Worm (Caenorhabditis elegans) whole organism, late embryonic: Measurements from ENCODE around the gene R08F11.1.

Experiments
- C38D4.7 ChIP-seq: fragments of 200-800 bp; sonication (Bioruptor generic); optimal IDR thresholded peaks from 2 replicates; lab custom pipeline; 2018; ENCODE audit warnings: mild to moderate bottlenecking, missing genetic modification characterization, moderate library complexity, missing compliant biosample characterization
- F13H6.1 ChIP-seq: sonication (generic microtip); optimal IDR thresholded peaks from 2 replicates; lab custom pipeline; 2016; ENCODE audit warnings: missing genetic modification characterization, missing compliant biosample characterization
- T23F11.4 ChIP-seq: fragments of 200-800 bp; sonication (Bioruptor generic); optimal IDR thresholded peaks from 2 replicates; lab custom pipeline; 2018; ENCODE audit warnings: mild to moderate bottlenecking, missing genetic modification characterization, missing compliant biosample characterization
- ceh-14 ChIP-seq: sonication (generic microtip); optimal IDR thresholded peaks from 2 replicates; lab custom pipeline; 2016; ENCODE audit warnings: missing genotype, missing genetic modification characterization, missing compliant biosample characterization
- ceh-22 ChIP-seq: sonication (generic microtip); optimal IDR thresholded peaks from 2 replicates; lab custom pipeline; 2017; ENCODE audit warnings: missing biosample characterization, missing genetic modification characterization
- ceh-24 ChIP-seq: sonication (generic microtip); optimal IDR thresholded peaks from 2 replicates; lab custom pipeline; 2016; ENCODE audit warnings: mild to moderate bottlenecking, missing genetic modification characterization, missing compliant biosample characterization
- ceh-31 ChIP-seq: sonication (generic microtip); optimal IDR thresholded peaks from 2 replicates; lab custom pipeline; 2016; ENCODE audit warnings: missing genetic modification characterization, missing compliant biosample characterization
- ceh-45 ChIP-seq: fragments of 200-800 bp; sonication (Bioruptor generic); IDR thresholded peaks from 2 replicates; pipeline ENCODE4 v1.3.6; 2022; ENCODE audit warnings: missing genetic modification reagents, missing genetic modification characterization, missing compliant biosample characterization
- ceh-48 ChIP-seq: sonication (generic microtip); optimal IDR thresholded peaks from 2 replicates; lab custom pipeline; 2016; ENCODE audit warnings: missing genetic modification characterization, inconsistent platforms, missing compliant biosample characterization
- ceh-9 ChIP-seq: sonication (generic microtip); optimal IDR thresholded peaks from 2 replicates; lab custom pipeline; 2016; ENCODE audit warnings: mild to moderate bottlenecking, missing genetic modification characterization, inconsistent platforms, missing compliant biosample characterization
- dmd-4 ChIP-seq: sonication (generic microtip); optimal IDR thresholded peaks from 2 replicates; lab custom pipeline; 2016; ENCODE audit warnings: borderline replicate concordance, missing genetic modification characterization, missing compliant biosample characterization
- elt-2 ChIP-seq: sonication (generic microtip); optimal IDR thresholded peaks from 2 replicates; lab custom pipeline; 2016; ENCODE audit warnings: missing genetic modification reagents, missing genetic modification characterization, missing compliant biosample characterization
- elt-4 ChIP-seq: sonication (generic microtip); optimal IDR thresholded peaks from 2 replicates; lab custom pipeline; 2016; ENCODE audit warnings: missing genetic modification characterization, missing compliant biosample characterization
- eyg-1 ChIP-seq: sonication (generic microtip); optimal IDR thresholded peaks from 2 replicates; lab custom pipeline; 2016; ENCODE audit warnings: missing genotype, missing genetic modification characterization, missing compliant biosample characterization
- fax-1 ChIP-seq: sonication (generic microtip); optimal IDR thresholded peaks from 2 replicates; lab custom pipeline; 2016; ENCODE audit warnings: missing genotype, missing genetic modification characterization, missing compliant biosample characterization
- gmeb-2 ChIP-seq: sonication (generic microtip); optimal IDR thresholded peaks from 2 replicates; lab custom pipeline; 2016; ENCODE audit warnings: missing genetic modification characterization, inconsistent platforms, missing compliant biosample characterization
- hlh-15 ChIP-seq: sonication (generic microtip); optimal IDR thresholded peaks from 2 replicates; lab custom pipeline; 2016; ENCODE audit warnings: missing genetic modification characterization, missing compliant biosample characterization
- hlh-30 ChIP-seq: sonication (generic microtip); optimal IDR thresholded peaks from 2 replicates; lab custom pipeline; 2017; ENCODE audit warnings: antibody characterized with exemption, missing genetic modification characterization, missing compliant biosample characterization; ENCODE audit not compliant: insufficient read depth
- hlh-8 ChIP-seq: sonication (generic microtip); optimal IDR thresholded peaks from 2 replicates; lab custom pipeline; 2016; ENCODE audit warnings: missing genotype, missing genetic modification characterization, missing compliant biosample characterization
- nfya-1 ChIP-seq: sonication (generic microtip); optimal IDR thresholded peaks from 2 replicates; lab custom pipeline; 2017; ENCODE audit warnings: missing genetic modification characterization, mild to moderate bottlenecking, missing compliant biosample characterization, antibody characterized with exemption, moderate library complexity
- nhr-232 ChIP-seq: sonication (generic microtip); optimal IDR thresholded peaks from 2 replicates; lab custom pipeline; 2016; ENCODE audit warnings: missing genetic modification characterization, missing compliant biosample characterization
- pag-3 ChIP-seq: sonication (generic microtip); optimal IDR thresholded peaks from 2 replicates; lab custom pipeline; 2016; ENCODE audit warnings: missing compliant biosample characterization, missing genetic modification characterization, borderline replicate concordance
- pat-9 ChIP-seq: fragments of 200-800 bp; sonication (Bioruptor generic); optimal IDR thresholded peaks from 2 replicates; lab custom pipeline; 2018; ENCODE audit warnings: mild to moderate bottlenecking, missing genetic modification characterization, moderate library complexity, missing compliant biosample characterization
- pax-1 ChIP-seq: fragments of 150-350 bp; optimal IDR thresholded peaks from 2 replicates; lab custom pipeline; 2014; ENCODE audit warnings: missing biosample characterization, missing genetic modification characterization
- pha-4 ChIP-seq: fragments of 150-350 bp; optimal IDR thresholded peaks from 2 replicates; lab custom pipeline; 2018; ENCODE audit warnings: missing biosample characterization, missing genetic modification reagents, missing genetic modification characterization
- sdc-2 ChIP-seq: sonication (generic microtip); optimal IDR thresholded peaks from 2 replicates; lab custom pipeline; 2016; ENCODE audit warnings: missing genotype, missing genetic modification characterization, missing compliant biosample characterization
- sox-4 ChIP-seq: sonication (generic microtip); optimal IDR thresholded peaks from 2 replicates; lab custom pipeline; 2017; ENCODE audit warnings: mild to moderate bottlenecking, missing genetic modification characterization, inconsistent platforms, missing compliant biosample characterization
- tbx-7 ChIP-seq: sonication (generic microtip); optimal IDR thresholded peaks from 2 replicates; lab custom pipeline; 2016; ENCODE audit warnings: missing genotype, missing genetic modification characterization, missing compliant biosample characterization
- unc-3 ChIP-seq, 2 experiments: fragments of 200-800 bp in 1 of 2; sonication (Bioruptor generic) in 1 of 2; sonication (generic microtip) in 1 of 2; conservative IDR thresholded peaks in 1 of 2; optimal IDR thresholded peaks in 1 of 2; 2 replicates each; pipeline versions ENCODE4 v1.3.6 to Lab custom; 2016 to 2022; ENCODE audit warnings: missing compliant biosample characterization in 2 of 2, missing genetic modification characterization in 2 of 2, missing genetic modification reagents in 1 of 2
- unc-42 ChIP-seq: sonication (generic microtip); optimal IDR thresholded peaks from 2 replicates; lab custom pipeline; 2016; ENCODE audit warnings: missing genotype, missing genetic modification characterization, missing compliant biosample characterization
- unc-55 ChIP-seq: sonication (generic microtip); optimal IDR thresholded peaks from 2 replicates; lab custom pipeline; 2017; ENCODE audit warnings: missing biosample characterization, missing genetic modification reagents, missing genetic modification characterization
- unc-86 ChIP-seq: sonication (generic microtip); optimal IDR thresholded peaks from 2 replicates; lab custom pipeline; 2016; ENCODE audit warnings: missing genetic modification characterization, missing compliant biosample characterization
- zip-5 ChIP-seq: sonication (generic microtip); optimal IDR thresholded peaks from 2 replicates; lab custom pipeline; 2016; ENCODE audit warnings: missing genetic modification characterization, missing compliant biosample characterization

Gene R08F11.1

DNA sequence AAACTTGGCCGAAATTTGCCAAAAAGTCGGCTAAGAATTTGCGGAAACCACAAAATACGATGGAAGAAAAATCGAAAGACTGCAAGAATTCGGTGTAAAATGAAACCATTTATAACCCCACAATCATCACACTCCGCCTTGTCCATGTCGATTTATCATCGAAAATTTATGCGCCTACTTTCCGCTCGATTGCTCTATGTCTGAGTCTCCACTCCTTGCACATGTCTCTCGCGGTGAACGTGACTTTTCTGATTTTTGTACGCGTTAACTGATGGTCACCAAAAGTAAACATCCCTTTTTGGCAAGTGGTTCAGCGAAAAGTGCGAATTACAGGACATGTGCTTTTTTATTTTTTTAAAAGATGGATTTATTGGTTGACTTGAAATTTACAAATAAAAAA, 7.1 kb downstream of the R08F11.1 start:
- TF ChIP-seq elt-4 (tag; lab: Kevin White, UChicago) (no peak), unc-55 (GFP tag; lab: Kevin White, UChicago) (peak; percentile 34), sox-4 (tag; lab: Kevin White, UChicago) (no peak)
- TF ChIP-seq, all 69 proteins: peak for 1

DNA sequence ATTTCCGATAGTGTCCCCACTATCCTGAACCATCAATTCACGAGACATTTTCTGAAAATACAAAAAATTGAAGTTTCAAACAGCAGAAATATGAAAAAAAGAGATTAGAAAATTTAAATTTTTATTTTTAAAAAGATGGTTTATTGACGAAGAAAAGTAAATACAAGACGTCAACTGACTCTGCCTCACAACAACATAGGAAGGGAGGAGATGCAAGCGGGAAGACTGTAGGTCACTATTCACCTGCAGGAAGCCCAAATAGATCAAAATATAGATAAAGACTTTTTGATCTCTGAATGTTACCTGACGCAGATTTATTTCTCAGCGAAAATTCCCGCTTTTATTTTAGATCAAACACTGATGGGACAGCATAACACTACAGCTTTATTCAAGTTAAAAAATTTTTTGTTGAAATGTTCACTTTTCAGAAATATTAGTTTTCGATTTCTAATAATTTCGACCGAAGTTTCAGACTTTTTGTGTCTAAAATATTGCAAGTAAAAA, 7.9 kb downstream of the R08F11.1 start, which contains the start of gene cysl-3:
TSS of gene cysl-3 (minus strand) at position 51 of the 504 bp plus-strand sequence.
- TF ChIP-seq F13H6.1 (tag; lab: Kevin White, UChicago): no peak
- no peak for TF ChIP-seq ceh-24 (tag; lab: Kevin White, UChicago)
- no peak for TF ChIP-seq ceh-45 (GFP tag; lab: Robert Waterston, UW)
- no peak for TF ChIP-seq ceh-9 (tag; lab: Kevin White, UChicago)
- no peak for TF ChIP-seq sdc-2 (tag; lab: Kevin White, UChicago)
- TF ChIP-seq sox-4 (tag; lab: Kevin White, UChicago): no peak

DNA sequence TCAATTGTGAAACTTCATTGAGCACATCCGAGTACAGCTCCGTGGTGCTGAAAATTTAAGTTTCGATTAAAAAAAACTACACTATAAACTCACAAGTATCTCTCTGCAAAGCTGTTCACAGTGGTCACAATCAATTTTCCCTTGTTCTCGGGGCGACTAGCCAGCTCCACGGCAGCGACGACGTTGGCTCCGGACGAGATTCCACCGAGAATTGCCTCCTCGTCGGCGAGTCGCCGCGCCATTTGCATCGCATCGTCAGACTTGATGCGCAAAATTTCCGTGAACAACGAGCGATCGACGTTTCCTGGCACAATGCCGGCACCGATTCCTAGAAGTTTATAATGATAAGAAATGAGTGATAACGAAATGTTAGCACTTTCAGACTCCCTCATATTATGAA, 9.4 kb downstream of the R08F11.1 start:
- TF ChIP-seq gmeb-2 (tag; lab: Kevin White, UChicago): no peak
- no peak for TF ChIP-seq ceh-14 (tag; lab: Kevin White, UChicago)
- TF ChIP-seq unc-86 (tag; lab: Kevin White, UChicago): no peak
- no peak for TF ChIP-seq nhr-232
- no peak for TF ChIP-seq unc-3 (GFP tag; conservative IDR thresholded peaks at IDR 0.05; lab: Robert Waterston, UW)
- TF ChIP-seq unc-3 (tag; optimal IDR thresholded peaks at IDR 0.05; lab: Kevin White, UChicago): no peak
- TF ChIP-seq nfya-1 (tag; lab: Kevin White, UChicago): no peak
- TF ChIP-seq C38D4.7: no peak
- TF ChIP-seq ceh-31 (tag; lab: Kevin White, UChicago): no peak
- TF ChIP-seq ceh-9 (tag; lab: Kevin White, UChicago): no peak
- no peak for TF ChIP-seq pag-3 (tag; lab: Kevin White, UChicago)
- TF ChIP-seq pha-4 (tag; lab: Kevin White, UChicago): no peak
- TF ChIP-seq hlh-15 (tag; lab: Kevin White, UChicago): no peak
- no peak for TF ChIP-seq sdc-2 (tag; lab: Kevin White, UChicago)
- no peak for TF ChIP-seq fax-1 (tag; lab: Kevin White, UChicago)
- no peak for TF ChIP-seq elt-2 (tag; lab: Kevin White, UChicago)
- TF ChIP-seq, all 69 proteins: peak for 0

DNA sequence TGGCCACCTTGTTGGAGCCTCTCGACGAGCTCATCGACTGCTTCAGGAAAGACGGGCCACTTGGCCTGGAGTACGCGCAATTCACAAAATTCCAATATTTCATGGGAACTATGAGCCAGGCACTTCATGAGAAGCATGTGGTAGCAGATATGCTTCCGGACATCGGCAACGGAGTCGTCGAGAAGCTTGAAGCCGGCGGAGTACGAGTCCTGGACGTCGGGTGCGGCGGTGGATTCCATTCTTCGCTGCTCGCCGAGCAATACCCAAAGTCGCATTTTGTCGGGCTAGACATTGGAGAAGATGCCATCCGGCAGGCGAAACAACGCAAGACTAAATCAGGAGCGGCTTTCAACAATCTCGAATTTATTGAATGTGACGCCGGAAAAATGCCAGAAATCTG, 10.4 kb downstream of the R08F11.1 start:
- TF ChIP-seq T23F11.4 (GFP tag; lab: Kevin White, UChicago): no peak
- TF ChIP-seq gmeb-2 (tag; lab: Kevin White, UChicago): no peak
- no peak for TF ChIP-seq eyg-1 (tag; lab: Kevin White, UChicago)

DNA sequence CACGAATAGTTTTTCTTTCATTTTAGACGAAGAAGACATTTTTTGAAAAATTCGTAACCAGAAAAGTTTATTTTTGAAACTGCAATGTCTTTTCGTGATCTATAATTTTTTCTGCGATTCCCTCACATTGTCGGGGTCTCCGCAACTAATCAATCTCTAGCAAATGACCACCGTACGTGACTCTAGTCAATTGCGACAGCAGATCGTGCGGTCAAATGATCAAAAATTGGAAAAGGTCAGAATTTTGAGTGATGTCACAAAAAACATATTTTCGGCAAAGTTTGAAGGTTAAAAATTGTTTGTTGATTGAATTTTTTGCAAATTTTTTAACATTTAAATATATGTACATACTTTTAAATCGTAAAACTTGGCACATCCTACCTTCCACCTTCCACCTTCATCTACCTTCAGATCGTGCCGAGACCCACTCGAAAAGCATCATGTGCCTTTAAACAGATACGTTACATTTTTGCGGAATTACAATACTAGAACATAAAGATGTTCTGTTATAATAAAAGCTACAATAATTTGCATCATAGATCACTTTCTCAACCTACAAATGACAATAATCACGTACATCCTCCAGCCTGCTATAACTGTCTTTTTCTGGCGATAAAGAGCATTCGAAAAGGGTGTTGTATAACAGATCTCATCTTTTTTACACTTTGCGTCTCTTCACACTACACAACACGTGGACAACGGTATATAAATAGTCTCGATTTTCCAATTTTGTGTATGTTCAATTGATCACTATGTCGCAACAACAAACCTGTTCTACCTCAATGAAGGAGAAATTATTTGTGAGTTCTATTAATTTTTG, 12.4 kb downstream of the R08F11.1 start, which contains the start of the genes R08E5.1 and rips-1:
TSS of gene R08E5.1 (minus strand) at position 82 of the 820 bp plus-strand sequence.
TSS of gene rips-1 (plus strand) at position 585 of the 820 bp plus-strand sequence.
- TF ChIP-seq T23F11.4 (GFP tag; lab: Kevin White, UChicago): no peak
- TF ChIP-seq sox-4 (tag; lab: Kevin White, UChicago): no peak
- no peak for TF ChIP-seq unc-42 (tag; lab: Kevin White, UChicago)
- TF ChIP-seq C38D4.7: no peak
- no peak for TF ChIP-seq dmd-4 (tag; lab: Kevin White, UChicago)
- no peak for TF ChIP-seq ceh-9 (tag; lab: Kevin White, UChicago)
- no peak for TF ChIP-seq pha-4 (tag; lab: Kevin White, UChicago)
- no peak for TF ChIP-seq ceh-24 (tag; lab: Kevin White, UChicago)
- no peak for TF ChIP-seq pax-1 (tag; lab: Kevin White, UChicago)
- no peak for TF ChIP-seq unc-55 (GFP tag; lab: Kevin White, UChicago)
- no peak for TF ChIP-seq ceh-45 (GFP tag; lab: Robert Waterston, UW)
- TF ChIP-seq ceh-22 (tag; lab: Kevin White, UChicago): no peak
- no peak for TF ChIP-seq ceh-31 (tag; lab: Kevin White, UChicago)
- no peak for TF ChIP-seq ceh-48 (tag; lab: Kevin White, UChicago)
- TF ChIP-seq zip-5 (tag; lab: Kevin White, UChicago): no peak
- TF ChIP-seq hlh-8 (tag; lab: Kevin White, UChicago): no peak
- no peak for TF ChIP-seq hlh-30 (tag; lab: Kevin White, UChicago)
- TF ChIP-seq pat-9 (tag; lab: Kevin White, UChicago): no peak
- TF ChIP-seq tbx-7 (tag; lab: Kevin White, UChicago): no peak
